Worm (Caenorhabditis elegans) whole organism, dauer: Measurements from ENCODE around the gene col-181.

ENCODE experiments used
- unc-62 ChIP-seq: sonication (generic microtip); optimal IDR thresholded peaks from 2 replicates; lab custom pipeline; 2017; ENCODE audit warnings: missing biosample characterization, missing genetic modification reagents, missing genetic modification characterization

col-181 gene

DNA sequence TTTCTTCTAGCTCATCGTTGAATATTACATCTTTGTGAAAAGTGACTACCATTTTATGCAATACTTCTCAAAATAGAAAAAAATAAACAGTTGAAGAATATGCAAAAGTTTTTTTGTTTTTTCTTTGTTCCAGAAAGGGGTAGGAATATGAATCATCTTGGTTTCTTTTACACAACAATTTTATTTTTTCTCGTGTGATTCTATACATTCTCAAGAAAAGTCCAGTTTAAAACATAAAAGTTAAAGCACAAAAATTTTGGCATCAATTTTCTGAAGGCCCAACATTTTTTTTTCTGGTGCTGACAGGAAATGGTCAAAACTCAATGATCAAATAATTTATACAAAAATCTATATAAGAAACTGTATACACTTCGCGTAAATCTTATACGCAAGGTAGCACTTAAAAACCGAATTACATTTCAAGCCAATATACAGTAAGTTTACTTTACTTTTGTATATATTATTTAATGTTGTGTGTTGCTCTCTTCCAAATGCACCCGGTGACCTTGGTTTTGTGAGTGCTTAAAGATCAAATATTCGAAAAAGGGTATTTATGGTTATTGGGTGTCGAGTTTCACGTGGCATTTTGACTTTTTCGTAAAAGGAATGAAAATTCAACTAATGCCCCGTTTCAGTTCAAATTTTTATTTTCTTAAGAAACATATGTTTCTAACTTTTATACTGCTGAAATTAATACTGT, 3.9 kb downstream of the col-181 start, which contains the start of the genes W03G11.2 and lgc-13:
W03G11.2 (minus strand) TSS at position 101 of the 700 bp plus-strand sequence.
lgc-13 (plus strand) TSS at position 650 of the 700 bp plus-strand sequence.
- TF ChIP-seq unc-62 (GFP tag; lab: Kevin White, UChicago) = no peak

DNA sequence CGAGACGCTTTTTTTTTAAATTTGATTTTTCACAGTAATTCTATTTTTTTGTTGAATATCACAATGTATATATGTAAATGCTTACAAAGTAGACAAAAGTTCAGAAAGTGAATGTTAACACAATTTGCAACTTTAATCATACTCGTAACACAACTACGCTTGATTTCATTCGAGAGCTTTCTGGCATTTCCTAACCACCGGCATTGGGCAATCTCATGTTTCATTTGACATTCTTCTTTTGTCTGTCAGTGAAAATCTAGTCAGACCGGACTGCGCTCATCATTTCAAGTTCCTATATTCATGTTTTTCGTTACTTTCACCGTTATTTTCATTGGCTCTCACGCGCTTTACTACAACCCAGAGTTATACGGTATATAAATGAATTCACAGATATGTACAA, 6.5 kb downstream of the col-181 start, which contains the start of gene lgc-14:
lgc-14 (plus strand) TSS at position 301 of the 400 bp plus-strand sequence.
- no peak for TF ChIP-seq unc-62 (GFP tag; lab: Kevin White, UChicago)

DNA sequence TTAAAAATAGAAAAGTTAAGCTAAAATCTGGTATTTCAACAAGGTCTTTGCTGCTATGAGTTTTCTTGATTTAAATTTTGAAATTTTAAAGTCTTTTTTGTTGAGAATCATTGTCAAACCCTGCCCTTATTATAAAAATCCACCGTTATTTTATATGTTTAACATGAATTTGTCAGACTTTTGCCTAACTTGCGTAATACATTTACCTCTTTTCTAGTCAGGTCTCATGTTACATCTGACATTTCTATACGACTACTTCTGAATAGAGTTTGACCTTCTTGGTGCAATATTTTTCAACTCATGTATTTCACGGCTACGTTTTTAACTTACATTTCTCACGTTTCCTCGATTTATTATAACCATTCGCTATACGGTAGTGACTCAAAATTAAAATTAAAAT, 9.3 kb downstream of the col-181 start, which contains the start of gene lgc-15:
lgc-15 (plus strand) TSS at position 301 of the 400 bp plus-strand sequence.
- no peak for TF ChIP-seq unc-62 (GFP tag; lab: Kevin White, UChicago)

DNA sequence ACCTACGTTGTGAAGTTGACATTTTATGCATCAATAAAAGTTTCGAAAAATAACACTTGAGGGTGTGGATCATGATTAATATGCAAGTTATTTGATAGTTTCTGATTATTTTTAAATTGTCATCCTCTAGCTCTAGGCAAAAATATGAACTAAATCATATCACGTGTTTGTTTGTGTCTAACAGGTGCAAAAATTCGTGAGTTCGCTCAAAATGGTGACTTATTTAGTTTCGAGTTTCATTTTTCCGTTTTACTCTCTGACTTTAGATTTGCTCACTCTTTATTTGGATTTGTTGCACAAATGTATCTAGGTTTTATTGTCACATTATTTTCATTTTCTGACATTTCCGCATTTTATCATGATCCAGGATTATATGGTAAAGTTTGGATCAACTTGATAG, 13.6 kb downstream of the col-181 start, which contains the start of gene lgc-16:
lgc-16 (plus strand) TSS at position 301 of the 400 bp plus-strand sequence.
- TF ChIP-seq unc-62 (GFP tag; lab: Kevin White, UChicago) = no peak

DNA sequence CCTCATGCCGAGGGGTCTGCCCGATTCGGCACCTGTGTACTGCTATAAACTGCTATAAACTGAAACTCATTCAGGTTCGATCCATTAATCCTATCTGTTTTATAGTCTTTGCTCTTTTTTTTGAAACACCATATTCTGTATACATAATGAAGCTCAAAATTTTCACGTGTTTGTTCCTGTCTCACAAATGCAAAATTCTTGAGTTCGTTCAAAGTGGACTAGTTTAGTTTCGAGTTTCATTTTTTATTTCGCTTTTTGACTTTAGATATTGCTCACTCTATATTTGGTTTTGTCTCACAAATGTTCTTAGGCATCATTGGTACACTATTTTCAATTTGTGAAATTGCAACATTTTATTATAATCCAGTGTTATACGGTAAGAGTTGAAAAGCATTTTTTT, 16.6 kb downstream of the col-181 start, which contains the start of gene lgc-17:
lgc-17 (plus strand) TSS at position 301 of the 400 bp plus-strand sequence.
- no peak for TF ChIP-seq unc-62 (GFP tag; lab: Kevin White, UChicago)

DNA sequence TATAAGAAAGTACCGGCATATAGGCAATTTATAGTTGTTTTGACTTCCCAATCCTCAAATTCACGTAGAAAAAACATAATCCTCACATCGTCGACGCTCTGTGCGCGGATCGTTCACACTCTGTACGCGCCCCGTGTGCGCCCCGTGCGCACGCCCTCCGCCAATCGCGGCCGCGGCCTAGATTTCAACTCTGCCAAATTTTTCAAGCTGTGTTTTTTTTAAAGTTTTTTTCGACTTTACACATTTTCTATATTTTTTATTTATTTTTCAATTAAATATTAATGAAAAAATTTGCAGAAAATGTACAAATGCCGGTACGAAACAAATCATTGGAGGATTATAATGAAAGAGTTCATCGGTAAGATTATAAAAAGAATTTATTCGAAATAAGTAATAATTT, 18.4 kb downstream of the col-181 start, which contains the start of gene T01H10.11:
T01H10.11 (plus strand) TSS at position 301 of the 400 bp plus-strand sequence.
- no peak for TF ChIP-seq unc-62 (GFP tag; lab: Kevin White, UChicago)

DNA sequence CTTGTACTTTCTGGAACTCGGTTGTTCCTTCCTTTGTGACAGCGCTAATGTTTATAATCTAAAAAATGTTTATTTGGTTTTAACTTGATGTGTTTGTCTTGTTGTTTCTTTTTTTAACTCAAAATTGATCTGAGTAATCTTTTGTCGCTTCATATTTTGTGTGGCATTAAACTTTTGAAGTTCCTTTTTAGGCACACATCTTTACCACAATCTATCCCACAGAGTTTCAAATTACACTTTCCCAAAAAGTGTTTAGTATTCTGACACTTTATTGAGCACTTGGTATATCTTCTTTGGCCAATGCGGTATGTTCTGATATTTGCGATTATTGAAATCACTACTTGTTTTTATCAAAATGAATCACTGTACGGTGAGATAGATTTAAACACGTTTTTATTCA, 20.6 kb downstream of the col-181 start, which contains the start of gene lgc-18:
lgc-18 (plus strand) TSS at position 301 of the 400 bp plus-strand sequence.
- no peak for TF ChIP-seq unc-62 (GFP tag; lab: Kevin White, UChicago)

DNA sequence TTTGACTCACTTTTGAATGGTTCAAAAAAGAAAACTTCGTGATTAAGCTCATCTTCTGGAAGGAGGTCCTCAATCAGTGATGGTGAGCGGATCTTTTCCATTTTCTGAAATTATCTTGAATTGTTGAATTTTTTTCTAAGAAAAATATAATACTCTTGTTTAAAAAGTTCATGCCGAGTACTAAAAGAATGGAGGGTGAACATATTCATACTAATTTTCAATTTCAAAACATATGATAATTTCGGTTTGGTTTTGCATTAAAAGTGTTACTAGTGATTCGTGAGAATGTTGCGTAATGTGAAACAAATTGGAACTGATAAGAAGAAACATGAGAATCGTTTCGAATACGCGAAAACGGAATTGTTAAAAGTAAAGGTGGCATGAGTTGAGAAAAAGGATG, 36.3 kb downstream of the col-181 start, which contains the start of gene lyst-1:
lyst-1 (minus strand) TSS at position 101 of the 400 bp plus-strand sequence.
- TF ChIP-seq unc-62 (GFP tag; lab: Kevin White, UChicago) = no peak

DNA sequence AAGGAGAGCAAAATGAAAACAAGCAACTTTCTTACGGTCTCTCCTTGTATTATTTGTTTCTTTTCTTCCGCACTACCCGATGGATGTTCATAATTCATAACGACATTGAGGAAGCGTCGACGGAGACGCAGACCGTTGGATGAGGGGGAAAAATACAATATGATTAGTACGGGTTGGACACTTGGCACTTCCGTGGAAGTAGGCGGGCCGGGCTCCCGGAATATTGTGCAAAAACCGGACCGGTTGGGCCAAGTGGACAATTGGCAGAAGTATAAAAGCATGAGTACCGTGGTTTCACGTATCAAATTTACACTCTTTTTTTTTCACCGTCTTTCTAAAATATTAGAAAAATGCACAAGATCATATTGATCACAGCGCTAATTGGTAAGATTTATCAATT, 37.8 kb downstream of the col-181 start, which contains the start of gene M153.3:
M153.3 (plus strand) TSS at position 301 of the 400 bp plus-strand sequence.
- no peak for TF ChIP-seq unc-62 (GFP tag; lab: Kevin White, UChicago)

DNA sequence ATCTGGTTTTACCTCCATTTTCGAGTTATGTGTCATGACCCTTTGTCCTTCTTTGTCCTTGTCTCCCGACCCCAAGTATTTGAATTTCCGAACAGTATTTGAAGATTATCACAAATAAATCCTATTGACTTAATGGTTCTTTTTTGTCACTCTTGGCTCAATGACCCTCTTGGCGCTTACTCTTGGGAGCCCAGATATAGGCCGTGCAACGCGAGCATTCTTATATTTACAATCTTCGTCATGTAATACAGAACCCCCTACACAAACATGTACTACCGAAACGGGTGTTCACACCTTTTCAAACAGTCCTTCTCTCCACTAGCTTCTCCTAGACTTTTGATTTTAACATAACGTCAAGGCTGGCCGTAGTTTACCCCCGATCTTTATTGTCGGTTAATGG, 39.0 kb downstream of the col-181 start, which contains the start of gene M153.5:
M153.5 (plus strand) TSS at position 301 of the 400 bp plus-strand sequence.
- TF ChIP-seq unc-62 (GFP tag; lab: Kevin White, UChicago) = no peak

DNA sequence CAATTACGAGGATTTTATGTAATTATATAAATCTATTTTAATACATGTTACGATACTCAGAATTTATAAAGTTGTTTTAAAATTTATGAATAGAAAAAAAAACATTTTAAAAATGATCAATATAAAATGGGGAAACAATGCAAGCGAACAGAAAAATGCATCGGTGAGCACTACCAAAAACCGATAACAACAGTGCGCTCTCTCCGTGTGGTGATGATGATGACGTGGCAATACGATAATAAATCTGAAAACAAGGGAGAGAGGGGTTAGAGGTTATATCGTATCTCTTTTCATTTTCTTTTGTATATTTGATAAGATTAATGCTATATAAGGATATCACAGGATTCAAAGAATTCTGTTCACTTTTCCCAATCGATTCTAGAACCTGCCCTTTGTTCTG, 41.2 kb downstream of the col-181 start:
- no peak for TF ChIP-seq unc-62 (GFP tag; lab: Kevin White, UChicago)

DNA sequence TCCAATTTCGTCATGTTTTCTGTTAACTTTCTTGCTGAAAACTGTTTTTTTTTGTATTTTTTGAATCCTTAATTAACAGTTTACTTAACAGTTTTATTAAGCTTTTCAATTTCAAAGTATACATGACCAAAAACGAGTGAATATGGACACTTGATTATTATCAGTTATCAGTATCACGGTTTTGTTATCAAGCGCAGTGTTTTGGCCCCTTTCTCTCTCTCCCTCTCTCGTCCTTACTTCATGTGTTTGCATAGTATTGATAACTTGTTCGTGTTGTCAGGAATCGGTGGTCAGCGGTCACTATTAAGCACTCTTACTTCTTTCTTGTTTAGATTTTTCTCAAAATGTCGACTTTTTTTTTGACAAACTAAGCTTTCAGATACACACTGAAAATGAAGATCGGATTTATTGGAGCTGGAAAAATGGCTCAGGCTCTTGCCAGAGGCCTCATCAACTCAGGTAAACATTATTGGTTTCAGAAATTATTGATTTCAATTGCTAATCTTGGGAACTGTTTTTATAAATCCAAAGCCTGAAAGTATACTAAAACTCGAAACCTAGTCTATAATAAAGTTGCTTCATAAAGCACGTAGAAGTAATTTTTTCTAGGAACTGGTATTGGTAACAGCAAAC, 41.8 kb downstream of the col-181 start, which contains the start of gene pycr-1:
pycr-1 (plus strand) TSS at position 380 of the 633 bp plus-strand sequence.
- TF ChIP-seq unc-62 (GFP tag; lab: Kevin White, UChicago) = no peak

DNA sequence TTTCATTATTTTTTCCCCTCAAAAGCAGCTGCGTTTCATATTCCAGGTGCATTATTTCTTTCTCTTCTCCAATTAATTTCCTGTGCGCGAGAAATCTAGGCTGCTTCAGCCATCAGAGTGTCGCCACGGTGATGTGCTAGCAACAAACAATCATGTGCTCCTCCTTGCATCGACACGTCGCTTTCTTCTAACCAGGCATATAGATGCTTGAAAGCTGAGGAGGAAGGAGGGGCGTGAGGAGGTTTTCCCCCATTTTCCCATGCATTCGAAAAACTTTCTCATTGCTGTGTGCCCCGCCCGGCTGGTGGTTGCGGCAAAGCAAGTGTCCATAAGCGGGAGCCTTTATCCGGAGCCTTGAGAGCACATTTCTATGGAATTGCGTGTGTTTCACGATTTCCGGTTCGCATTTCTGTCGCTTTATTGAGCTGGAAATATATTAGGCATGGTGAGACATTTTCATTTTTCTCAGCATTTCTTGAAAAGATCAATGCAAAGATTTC, 45.0 kb downstream of the col-181 start, which contains the start of gene znf-474:
znf-474 (plus strand) TSS at position 287 of the 500 bp plus-strand sequence.
- TF ChIP-seq unc-62 (GFP tag; lab: Kevin White, UChicago) = no peak

DNA sequence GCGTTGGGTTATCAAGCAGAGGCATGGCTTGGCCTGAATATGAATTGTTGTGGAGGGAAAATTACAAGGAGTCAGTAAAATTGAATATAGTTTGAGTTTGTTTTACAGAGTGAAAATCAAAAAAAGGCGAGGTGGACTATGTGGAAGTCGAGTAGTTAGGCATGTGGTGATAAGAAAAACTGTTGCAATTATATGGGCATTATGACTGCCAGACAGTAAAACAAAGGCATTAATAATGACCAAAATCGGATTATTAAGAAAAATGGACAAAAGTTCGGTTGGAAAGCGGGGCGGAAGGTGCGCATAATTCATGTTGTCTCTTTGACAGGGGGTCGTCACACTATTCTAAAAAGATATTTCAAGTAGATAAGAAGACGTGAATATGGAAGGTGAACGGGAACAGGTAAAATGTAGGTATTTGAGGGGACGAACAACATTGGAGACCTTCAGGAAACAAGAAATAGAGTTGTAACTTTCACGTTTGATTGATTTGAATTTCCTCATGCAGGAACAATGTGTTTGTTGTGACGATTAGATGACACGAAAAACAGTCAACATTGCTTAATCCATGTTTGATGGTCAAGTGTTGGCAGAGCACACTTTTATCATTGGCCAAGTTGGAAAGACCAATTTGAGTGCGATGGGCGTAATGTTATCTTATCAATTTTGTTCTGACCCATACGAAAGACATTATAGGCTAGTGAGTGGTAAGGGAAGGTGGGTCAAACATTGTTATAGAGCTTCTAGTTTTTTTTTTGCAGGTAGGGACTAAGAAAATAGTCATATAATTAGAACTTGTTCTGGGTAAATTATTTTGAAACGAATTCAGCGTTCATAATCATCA, 49.5 kb downstream of the col-181 start, which contains the start of gene mfsd-11:
mfsd-11 (minus strand) TSS at position 51 of the 844 bp plus-strand sequence.
- no peak for TF ChIP-seq unc-62 (GFP tag; lab: Kevin White, UChicago)
